Fruit fly (Drosophila melanogaster) Kc167 (cell line): Measurements from ENCODE around the gene Rbp9.

ENCODE experiments used
- Myc ChIP-seq: fragments of >200 bp; optimal IDR thresholded peaks from 2 replicates; lab custom pipeline; 2017; ENCODE audit warnings: missing external identifiers
- insv ChIP-seq: fragments of >200 bp; optimal IDR thresholded peaks from 3 replicates; lab custom pipeline; 2018; ENCODE audit warnings: missing external identifiers
- psq ChIP-seq: fragments of >200 bp; optimal IDR thresholded peaks from 2 replicates; lab custom pipeline; 2017; ENCODE audit warnings: missing external identifiers
- ttk ChIP-seq: sonication (Bioruptor generic); optimal IDR thresholded peaks from 2 replicates; lab custom pipeline; 2017; ENCODE audit warnings: missing external identifiers

dm6 chr2L:2944509-2944908 is 10.1 kb upstream of the Rbp9 start:
- TF ChIP-seq insv (lab: Kevin White, UChicago) = no peak
- no peak for TF ChIP-seq psq
- TF ChIP-seq Myc (lab: Kevin White, UChicago) = no peak
- no peak for TF ChIP-seq ttk (lab: Kevin White, UChicago)
